Worm (Caenorhabditis elegans) whole organism, L3 larva: ENCODE data around the gene W03A5.6.

ENCODE experiments used
- ceh-28 ChIP-seq: fragments of 150-350 bp; optimal IDR thresholded peaks from 2 replicates; lab custom pipeline; 2014; ENCODE audit warnings: missing biosample characterization, missing genetic modification reagents, missing genetic modification characterization
- ceh-82 ChIP-seq: fragments of 150-350 bp; optimal IDR thresholded peaks from 2 replicates; lab custom pipeline; 2014; ENCODE audit warnings: missing biosample characterization, missing genetic modification characterization
- egl-27 ChIP-seq: sonication (generic microtip); optimal IDR thresholded peaks from 4 replicates; lab custom pipeline; 2017; ENCODE audit warnings: missing biosample characterization, missing genetic modification reagents, missing genetic modification characterization
- elt-2 ChIP-seq: sonication (generic microtip); optimal IDR thresholded peaks from 2 replicates; lab custom pipeline; 2016; ENCODE audit warnings: missing genetic modification reagents, mild to moderate bottlenecking, missing genetic modification characterization, missing compliant biosample characterization
- zag-1 ChIP-seq: fragments of 150-350 bp; optimal IDR thresholded peaks from 2 replicates; lab custom pipeline; 2014; ENCODE audit warnings: missing biosample characterization, missing genetic modification characterization

DNA sequence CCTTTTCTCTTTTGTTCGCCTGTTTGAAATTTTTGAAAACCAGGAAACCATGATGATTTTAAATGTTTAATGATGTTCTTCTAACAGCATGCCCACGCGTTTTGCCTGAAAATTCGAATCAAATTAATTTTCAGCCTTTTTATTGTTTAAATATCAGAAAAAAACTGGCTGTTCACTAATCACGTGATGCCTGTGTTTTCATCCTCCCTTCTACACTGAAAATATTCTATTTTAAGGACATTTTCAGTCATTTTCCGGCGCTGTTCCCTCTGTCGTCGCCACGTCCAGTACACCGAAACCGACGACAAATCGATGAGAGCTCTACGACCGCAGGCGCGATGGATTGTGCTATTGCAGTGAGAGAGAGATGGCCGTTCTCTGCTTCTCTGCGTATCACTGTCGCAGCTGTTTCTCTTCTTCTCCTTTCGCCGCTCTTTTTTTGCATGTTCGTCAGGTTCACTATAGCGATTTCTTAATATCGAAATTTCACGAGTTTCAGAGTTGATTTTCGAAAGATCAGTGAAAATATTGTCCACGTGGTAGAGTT lies 9.4 kb upstream of the W03A5.6 start, which contains the start of gene F48E8.8:
- TF ChIP-seq zag-1 (tag; lab: Kevin White, UChicago): no peak
- peak; percentile 43 for TF ChIP-seq ceh-28 (tag; lab: Kevin White, UChicago)
- TF ChIP-seq egl-27: no peak
- peak; percentile 26 for TF ChIP-seq elt-2 (tag; lab: Kevin White, UChicago)
- no peak for TF ChIP-seq ceh-82 (tag; lab: Kevin White, UChicago)
